Fruit fly (Drosophila melanogaster) whole organism, adult: Measurements from ENCODE around the gene Sec24CD.

Experiments
- CG12768 ChIP-seq: fragments of 200-800 bp; sonication (Bioruptor generic); optimal IDR thresholded peaks from 2 replicates; lab custom pipeline; 2017; ENCODE audit warnings: missing biosample characterization, missing genetic modification characterization, mild to moderate bottlenecking, moderate library complexity, missing genetic modification reagents
- CG14711 ChIP-seq: fragments of 200-800 bp; sonication (Bioruptor generic); optimal IDR thresholded peaks from 2 replicates; lab custom pipeline; 2018; ENCODE audit warnings: missing biosample characterization, mild to moderate bottlenecking, missing genetic modification characterization, moderate library complexity
- CG33017 ChIP-seq: fragments of 200-800 bp; sonication (Bioruptor generic); optimal IDR thresholded peaks from 2 replicates; lab custom pipeline; 2018; ENCODE audit warnings: missing biosample characterization, mild to moderate bottlenecking, missing genetic modification characterization, moderate library complexity
- CG7045 ChIP-seq: fragments of 200-800 bp; sonication (Bioruptor generic); optimal IDR thresholded peaks from 2 replicates; lab custom pipeline; 2017; ENCODE audit warnings: missing biosample characterization, mild to moderate bottlenecking, missing genetic modification characterization
- CG7101 ChIP-seq: fragments of 200-800 bp; sonication (Bioruptor generic); optimal IDR thresholded peaks from 2 replicates; lab custom pipeline; 2018; ENCODE audit warnings: missing biosample characterization, mild to moderate bottlenecking, missing genetic modification characterization, moderate library complexity
- Clk ChIP-seq: fragments of 200-800 bp; sonication (Bioruptor generic); optimal IDR thresholded peaks from 2 replicates; lab custom pipeline; 2017; ENCODE audit warnings: missing biosample characterization, missing genetic modification characterization
- Crg-1 ChIP-seq: fragments of 200-800 bp; sonication (Bioruptor generic); optimal IDR thresholded peaks from 2 replicates; lab custom pipeline; 2016; ENCODE audit warnings: missing biosample characterization, missing genetic modification characterization
- bab1 ChIP-seq: fragments of 200-800 bp; sonication (Bioruptor generic); optimal IDR thresholded peaks from 3 replicates; lab custom pipeline; 2019; ENCODE audit warnings: missing biosample characterization, mild to moderate bottlenecking, missing genetic modification characterization, moderate library complexity
- cic ChIP-seq: fragments of 200-800 bp; sonication (Bioruptor generic); optimal IDR thresholded peaks from 2 replicates; lab custom pipeline; 2017; ENCODE audit warnings: missing biosample characterization, mild to moderate bottlenecking, missing genetic modification characterization, moderate library complexity
- kay ChIP-seq: fragments of 200-800 bp; sonication (Bioruptor generic); peaks from one replicate; lab custom pipeline; 2016; ENCODE audit warnings: missing biosample characterization, missing genetic modification characterization, borderline replicate concordance
- pad ChIP-seq: fragments of 200-800 bp; sonication (Bioruptor generic); optimal IDR thresholded peaks from 3 replicates; lab custom pipeline; 2017; ENCODE audit warnings: missing biosample characterization, missing genetic modification characterization, mild to moderate bottlenecking, moderate library complexity, missing genetic modification reagents
- toe ChIP-seq: fragments of 200-800 bp; sonication (Bioruptor generic); optimal IDR thresholded peaks from 2 replicates; lab custom pipeline; 2016; ENCODE audit warnings: missing biosample characterization, missing genetic modification characterization

dm6 chr2L:2265221-2265620, 28.6 kb upstream of the Sec24CD start, which contains the start of gene CG34049:
- TF ChIP-seq CG12768 (GFP tag; lab: Kevin White, UChicago) (no peak), Clk (no peak), CG33017 (no peak), CG7045 (GFP tag; lab: Kevin White, UChicago) (no peak), kay (no peak), CG14711 (no peak), pad (GFP tag; lab: Kevin White, UChicago) (no peak), Crg-1 (GFP tag; lab: Kevin White, UChicago) (no peak), CG7101 (tag; lab: Kevin White, UChicago) (no peak), cic (no peak), bab1 (GFP tag; lab: Kevin White, UChicago) (no peak), toe (no peak)
